Fruit fly (Drosophila melanogaster): ENCODE results near the gene Prp4k.

Prp4k gene

DNA sequence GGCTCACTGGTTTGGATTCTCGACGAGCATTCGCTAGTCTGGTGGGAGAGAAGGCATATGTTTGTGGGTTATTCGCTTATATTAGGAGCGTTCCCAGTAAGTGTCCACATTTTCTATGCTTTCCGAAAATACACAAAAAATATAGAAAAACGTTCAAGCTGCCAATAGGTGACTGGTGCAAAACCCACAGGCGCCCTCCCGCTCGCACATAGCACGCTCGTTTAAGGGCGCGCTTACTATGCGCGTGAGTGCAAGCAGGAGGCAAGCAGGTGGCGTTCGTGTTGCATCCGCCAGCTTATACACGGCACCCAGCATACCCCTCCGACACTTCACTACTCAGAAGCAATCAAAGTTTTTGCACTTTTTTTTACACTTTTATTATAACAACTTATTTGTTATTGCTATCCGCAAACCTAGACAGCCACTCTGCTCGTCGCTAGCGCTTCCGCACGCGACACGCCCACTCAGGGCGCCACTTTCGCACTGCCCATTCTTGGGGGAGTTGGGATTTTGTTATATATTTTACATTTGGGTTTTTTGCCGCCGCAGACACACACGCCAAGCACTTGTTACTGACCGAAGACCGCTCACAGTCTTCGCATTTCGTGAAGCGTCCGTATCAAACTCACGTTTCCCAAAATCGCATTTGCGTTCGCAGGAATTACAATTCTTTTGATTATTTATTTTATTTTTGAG, 12.1 kb downstream of the Prp4k start (continued):
- TF ChIP-seq CG17612 (GFP tag; IDR thresholded peaks at IDR 0.05) = no peak
- peak; percentile 91 for TF ChIP-seq ttk (GFP tag; IDR thresholded peaks at IDR 0.05)
- TF ChIP-seq cato (GFP tag; optimal IDR thresholded peaks at IDR 0.05; ENCODE audit: borderline replicate concordance) = no peak
- peak; percentile 84 for TF ChIP-seq chn (GFP tag; optimal IDR thresholded peaks at IDR 0.05)
- peak; percentile 7 for TF ChIP-seq CG17186 (GFP tag; optimal IDR thresholded peaks at IDR 0.05)
- no peak for TF ChIP-seq Kr (GFP tag; optimal IDR thresholded peaks at IDR 0.05)
- TF ChIP-seq Oaz (GFP tag; IDR thresholded peaks at IDR 0.05) = no peak
- peak; percentile 52; the same call in 2 of the 3 replicates for TF ChIP-seq tgo (GFP tag; IDR thresholded peaks at IDR 0.05)
- TF ChIP-seq p53 (GFP tag; optimal IDR thresholded peaks at IDR 0.05) = no peak
- no peak for TF ChIP-seq Oli (tag; optimal IDR thresholded peaks at IDR 0.05)
- peak; percentile 31 for TF ChIP-seq CG1647 (GFP tag; optimal IDR thresholded peaks at IDR 0.05)
- TF ChIP-seq CG15601 (tag; optimal IDR thresholded peaks at IDR 0.05) = no peak
- TF ChIP-seq Hmr (GFP tag; optimal IDR thresholded peaks at IDR 0.05) = peak; percentile 36
- TF ChIP-seq zen2 (GFP tag; IDR thresholded peaks at IDR 0.05; ENCODE audit: partially characterized antibody) = peak; percentile 41; the same call in 1 of the 3 replicates
- no peak for TF ChIP-seq CG18619 (GFP tag; optimal IDR thresholded peaks at IDR 0.05)
- TF ChIP-seq ash1 (GFP tag; optimal IDR thresholded peaks at IDR 0.05) = no peak
- peak; percentile 70 for TF ChIP-seq CG31365 (tag; optimal IDR thresholded peaks at IDR 0.05)
- TF ChIP-seq seq (GFP tag; IDR thresholded peaks at IDR 0.05) = 0 out of 2 replicates have a peak, but pooled peaks have one; percentile 32
- peak; percentile 66; the same call in 2 of the 3 replicates for TF ChIP-seq ase (GFP tag; IDR thresholded peaks at IDR 0.05)
- peak; percentile 93 for TF ChIP-seq CG12659 (GFP tag; optimal IDR thresholded peaks at IDR 0.05)
- TF ChIP-seq Rx (GFP tag; IDR thresholded peaks at IDR 0.05) = 0 out of 2 replicates have a peak, but pooled peaks have one; percentile 17
- no peak for TF ChIP-seq klu (GFP tag; IDR thresholded peaks at IDR 0.05)
- no peak for TF ChIP-seq cad (GFP tag; optimal IDR thresholded peaks at IDR 0.05)
- TF ChIP-seq CG16815 (GFP tag; optimal IDR thresholded peaks at IDR 0.05) = no peak
- no peak for TF ChIP-seq CG2129 (GFP tag; IDR thresholded peaks at IDR 0.05; ENCODE audit: partially characterized antibody)
- peak; percentile 99 for TF ChIP-seq CG1832 (GFP tag; optimal IDR thresholded peaks at IDR 0.05)
- TF ChIP-seq lmd (GFP tag; IDR thresholded peaks at IDR 0.05) = no peak
- peak; percentile 15; the same call in 1 of the 2 replicates for TF ChIP-seq CG10366 (GFP tag; IDR thresholded peaks at IDR 0.05)
- peak; percentile 51 for TF ChIP-seq wor (GFP tag; IDR thresholded peaks at IDR 0.05)
- no peak for TF ChIP-seq CG4707 (GFP tag; optimal IDR thresholded peaks at IDR 0.05)
- no peak for TF ChIP-seq CG5180 (GFP tag; optimal IDR thresholded peaks at IDR 0.05)
- peak; percentile 24 for TF ChIP-seq mam (GFP tag; optimal IDR thresholded peaks at IDR 0.05)
- TF ChIP-seq dm (GFP tag; optimal IDR thresholded peaks at IDR 0.05) = peak; percentile 71
- no peak for TF ChIP-seq CG12236 (GFP tag; optimal IDR thresholded peaks at IDR 0.05)
- no peak for TF ChIP-seq CG10209 (GFP tag; optimal IDR thresholded peaks at IDR 0.05)
- TF ChIP-seq CG8924 (tag; optimal IDR thresholded peaks at IDR 0.05) = no peak
- no peak for TF ChIP-seq salm (tag; optimal IDR thresholded peaks at IDR 0.05)
- TF ChIP-seq D19B (GFP tag; optimal IDR thresholded peaks at IDR 0.05) = no peak
- TF ChIP-seq dmrt99B (tag; optimal IDR thresholded peaks at IDR 0.05) = no peak
- peak; percentile 63 for TF ChIP-seq ewg (GFP tag; optimal IDR thresholded peaks at IDR 0.05)
- TF ChIP-seq tna (GFP tag; IDR thresholded peaks at IDR 0.05; ENCODE audit: partially characterized antibody) = 0 out of 2 replicates have a peak, but pooled peaks have one; percentile 26
- peak; percentile 25 for TF ChIP-seq CG17829 (tag; optimal IDR thresholded peaks at IDR 0.05)
- TF ChIP-seq CG17912 (GFP tag; optimal IDR thresholded peaks at IDR 0.05) = peak; percentile 21
- TF ChIP-seq onecut (GFP tag; IDR thresholded peaks at IDR 0.05) = peak; percentile 21; the same call in 1 of the 2 replicates
- no peak for TF ChIP-seq pb (GFP tag; optimal IDR thresholded peaks at IDR 0.05)
- no peak for TF ChIP-seq emc (GFP tag; optimal IDR thresholded peaks at IDR 0.05)
- peak; percentile 82 for TF ChIP-seq Abd-B (GFP tag; optimal IDR thresholded peaks at IDR 0.05)
- TF ChIP-seq CHES-1-like (GFP tag; optimal IDR thresholded peaks at IDR 0.05) = peak; percentile 80
- no peak for TF ChIP-seq vfl (GFP tag; optimal IDR thresholded peaks at IDR 0.05)

All from whole organism, embryonic.